Worm (Caenorhabditis elegans) whole organism, L1 larva: ENCODE results near the gene T20B3.1.

Experiments
- C16A3.4 ChIP-seq: fragments of 150-350 bp; optimal IDR thresholded peaks from 2 replicates; lab custom pipeline; 2014; ENCODE audit warnings: missing biosample characterization, missing genetic modification characterization
- C34B4.2 ChIP-seq: sonication (generic microtip); optimal IDR thresholded peaks from 2 replicates; lab custom pipeline; 2017; ENCODE audit warnings: mild to moderate bottlenecking, missing genetic modification characterization, missing compliant biosample characterization
- alr-1 ChIP-seq: fragments of 200-800 bp; sonication (Bioruptor generic); optimal IDR thresholded peaks from 2 replicates; lab custom pipeline; 2018; ENCODE audit warnings: borderline replicate concordance, mild to moderate bottlenecking, missing genetic modification characterization, missing compliant biosample characterization
- blmp-1 ChIP-seq: fragments of 150-350 bp; optimal IDR thresholded peaks from 2 replicates; lab custom pipeline; 2014; ENCODE audit warnings: missing biosample characterization, missing genetic modification characterization
- ceh-63 ChIP-seq: fragments of 200-800 bp; sonication (Bioruptor generic); optimal IDR thresholded peaks from 2 replicates; lab custom pipeline; 2018; ENCODE audit warnings: mild to moderate bottlenecking, missing genetic modification characterization, missing compliant biosample characterization
- ceh-8 ChIP-seq: fragments of 200-800 bp; sonication (Bioruptor generic); optimal IDR thresholded peaks from 2 replicates; lab custom pipeline; 2018; ENCODE audit warnings: mild to moderate bottlenecking, missing genetic modification characterization, moderate library complexity, missing compliant biosample characterization
- ceh-82 ChIP-seq, 3 experiments: fragments of 150-350 bp in 1 of 3; sonication (generic microtip) in 2 of 3; optimal IDR thresholded peaks; 2 replicates each; lab custom pipeline; 2014 to 2017; ENCODE audit warnings: missing biosample characterization in 3 of 3, missing genetic modification characterization in 3 of 3
- ceh-88 ChIP-seq: fragments of 200-800 bp; sonication (Bioruptor generic); IDR thresholded peaks from 2 replicates; pipeline ENCODE4 v1.3.6; 2022; ENCODE audit warnings: missing genetic modification characterization, missing compliant biosample characterization
- efl-1 ChIP-seq, 4 experiments: fragments of 150-350 bp; optimal IDR thresholded peaks in 3 of 4; peaks in 1 of 4; 1 replicate in 1 of 4; 2 replicates in 3 of 4; lab custom pipeline; 2014; ENCODE audit warnings: missing biosample characterization in 2 of 4, missing genetic modification characterization in 2 of 4, missing genetic modification reagents in 2 of 4
- egl-13 ChIP-seq: sonication (generic microtip); optimal IDR thresholded peaks from 2 replicates; lab custom pipeline; 2016; ENCODE audit warnings: missing genotype, missing genetic modification reagents, missing genetic modification characterization, missing compliant biosample characterization
- elt-2 ChIP-seq: sonication (generic microtip); optimal IDR thresholded peaks from 2 replicates; lab custom pipeline; 2016; ENCODE audit warnings: missing genetic modification characterization, mild to moderate bottlenecking, inconsistent platforms, missing compliant biosample characterization, missing genetic modification reagents
- elt-3 ChIP-seq, 6 experiments: fragments of 150-350 bp in 1 of 6; sonication (generic microtip); optimal IDR thresholded peaks; 2 replicates each; lab custom pipeline; 2017 to 2018; ENCODE audit warnings: missing biosample characterization in 6 of 6, missing genetic modification characterization in 6 of 6, inconsistent platforms in 1 of 6
- fkh-10 ChIP-seq: sonication (generic microtip); optimal IDR thresholded peaks from 2 replicates; lab custom pipeline; 2017; ENCODE audit warnings: missing biosample characterization, missing genetic modification reagents, missing genetic modification characterization
- fkh-8 ChIP-seq: sonication (generic microtip); optimal IDR thresholded peaks from 2 replicates; lab custom pipeline; 2016; ENCODE audit warnings: mild to moderate bottlenecking, missing genetic modification characterization, missing compliant biosample characterization
- hlh-4 ChIP-seq: sonication (generic microtip); optimal IDR thresholded peaks from 2 replicates; lab custom pipeline; 2016; ENCODE audit warnings: mild to moderate bottlenecking, missing genetic modification characterization, missing compliant biosample characterization
- hpl-2 ChIP-seq: fragments of 150-350 bp; optimal IDR thresholded peaks from 2 replicates; lab custom pipeline; 2014; ENCODE audit warnings: missing biosample characterization, missing genetic modification reagents, missing genetic modification characterization
- jun-1 ChIP-seq: fragments of 150-350 bp; optimal IDR thresholded peaks from 2 replicates; lab custom pipeline; 2014; ENCODE audit warnings: missing biosample characterization, missing genetic modification reagents, missing genetic modification characterization
- lin-13 ChIP-seq: fragments of 150-350 bp; optimal IDR thresholded peaks from 2 replicates; lab custom pipeline; 2014; ENCODE audit warnings: missing biosample characterization, missing genetic modification reagents, missing genetic modification characterization
- lin-14 ChIP-seq: fragments of 200-800 bp; sonication (Bioruptor generic); optimal IDR thresholded peaks from 2 replicates; lab custom pipeline; 2018; ENCODE audit warnings: mild to moderate bottlenecking, missing genetic modification characterization, moderate library complexity, missing compliant biosample characterization
- lin-35 ChIP-seq, 2 experiments: fragments of 150-350 bp; optimal IDR thresholded peaks; 2 replicates each; lab custom pipeline; 2014; ENCODE audit warnings: missing biosample characterization in 2 of 2, missing genetic modification characterization in 2 of 2, missing genetic modification reagents in 2 of 2
- lsy-2 ChIP-seq, 2 experiments: fragments of 150-350 bp; optimal IDR thresholded peaks; 2 replicates each; lab custom pipeline; 2014; ENCODE audit warnings: missing biosample characterization in 2 of 2, missing genetic modification characterization in 2 of 2
- mdl-1 ChIP-seq, 2 experiments: fragments of 150-350 bp; optimal IDR thresholded peaks; 2 replicates each; lab custom pipeline; 2014 to 2017; ENCODE audit warnings: missing biosample characterization in 2 of 2, missing genetic modification characterization in 2 of 2, inconsistent platforms in 1 of 2
- mef-2 ChIP-seq: fragments of 150-350 bp; optimal IDR thresholded peaks from 2 replicates; lab custom pipeline; 2014; ENCODE audit warnings: missing biosample characterization, missing genetic modification characterization
- nhr-11 ChIP-seq: fragments of 150-350 bp; optimal IDR thresholded peaks from 2 replicates; lab custom pipeline; 2014; ENCODE audit warnings: missing biosample characterization, missing genetic modification characterization
- nhr-12 ChIP-seq: sonication (generic microtip); optimal IDR thresholded peaks from 2 replicates; lab custom pipeline; 2017; ENCODE audit warnings: missing biosample characterization, missing genetic modification characterization
- nhr-28 ChIP-seq: fragments of 150-350 bp; optimal IDR thresholded peaks from 2 replicates; lab custom pipeline; 2014; ENCODE audit warnings: missing biosample characterization, missing genetic modification characterization
- nhr-47 ChIP-seq: sonication (generic microtip); optimal IDR thresholded peaks from 2 replicates; lab custom pipeline; 2016; ENCODE audit warnings: mild to moderate bottlenecking, missing genetic modification characterization, moderate library complexity, missing compliant biosample characterization
- nhr-71 ChIP-seq: sonication (generic microtip); optimal IDR thresholded peaks from 2 replicates; lab custom pipeline; 2016; ENCODE audit warnings: mild to moderate bottlenecking, missing genetic modification characterization, moderate library complexity, missing compliant biosample characterization
- nhr-84 ChIP-seq: sonication (generic microtip); optimal IDR thresholded peaks from 2 replicates; lab custom pipeline; 2017; ENCODE audit warnings: missing biosample characterization, missing genetic modification characterization
- nhr-85 ChIP-seq: sonication (generic microtip); peaks from one replicate; lab custom pipeline; 2016; ENCODE audit warnings: missing genetic modification characterization, inconsistent platforms, missing compliant biosample characterization
- pag-3 ChIP-seq: sonication (generic microtip); optimal IDR thresholded peaks from 2 replicates; lab custom pipeline; 2017; ENCODE audit warnings: missing genetic modification characterization, mild to moderate bottlenecking, missing compliant biosample characterization, antibody characterized with exemption, borderline replicate concordance; ENCODE audit not compliant: insufficient read depth
- pax-3 ChIP-seq: fragments of 200-800 bp; sonication (Bioruptor generic); optimal IDR thresholded peaks from 2 replicates; lab custom pipeline; 2018; ENCODE audit warnings: mild to moderate bottlenecking, missing genetic modification characterization, moderate library complexity, missing compliant biosample characterization
- pqm-1 ChIP-seq: sonication (generic microtip); optimal IDR thresholded peaks from 3 replicates; lab custom pipeline; 2017; ENCODE audit warnings: missing biosample characterization, missing genetic modification characterization
- skn-1 ChIP-seq: fragments of 150-350 bp; optimal IDR thresholded peaks from 2 replicates; lab custom pipeline; 2014; ENCODE audit warnings: missing biosample characterization, missing genetic modification characterization
- sox-4 ChIP-seq: sonication (generic microtip); optimal IDR thresholded peaks from 2 replicates; lab custom pipeline; 2016; ENCODE audit warnings: missing genetic modification characterization, missing compliant biosample characterization
- sptf-1 ChIP-seq: fragments of 150-350 bp; optimal IDR thresholded peaks from 2 replicates; lab custom pipeline; 2014; ENCODE audit warnings: missing biosample characterization, missing genetic modification characterization
- tbx-2 ChIP-seq: sonication (generic microtip); optimal IDR thresholded peaks from 2 replicates; lab custom pipeline; 2016; ENCODE audit warnings: missing genetic modification characterization, missing compliant biosample characterization

The T20B3.1 gene

ce11 chrV:16838435-16838834 lies 23.1 kb downstream of the T20B3.1 start:
- TF ChIP-seq efl-1 (optimal IDR thresholded peaks at IDR 0.05; lab: Kevin White, UChicago): no peak
- TF ChIP-seq efl-1 (GFP tag; optimal IDR thresholded peaks at IDR 0.05 in 1 of 2; lab: Kevin White, UChicago): no peak
- TF ChIP-seq nhr-71: no peak
- TF ChIP-seq hlh-4: no peak
- TF ChIP-seq lin-13 (GFP tag; lab: Kevin White, UChicago): no peak
- no peak for TF ChIP-seq nhr-11 (tag; lab: Kevin White, UChicago)
- no peak for TF ChIP-seq ceh-82 (tag; optimal IDR thresholded peaks at IDR 0.05; lab: Kevin White, UChicago)

DNA sequence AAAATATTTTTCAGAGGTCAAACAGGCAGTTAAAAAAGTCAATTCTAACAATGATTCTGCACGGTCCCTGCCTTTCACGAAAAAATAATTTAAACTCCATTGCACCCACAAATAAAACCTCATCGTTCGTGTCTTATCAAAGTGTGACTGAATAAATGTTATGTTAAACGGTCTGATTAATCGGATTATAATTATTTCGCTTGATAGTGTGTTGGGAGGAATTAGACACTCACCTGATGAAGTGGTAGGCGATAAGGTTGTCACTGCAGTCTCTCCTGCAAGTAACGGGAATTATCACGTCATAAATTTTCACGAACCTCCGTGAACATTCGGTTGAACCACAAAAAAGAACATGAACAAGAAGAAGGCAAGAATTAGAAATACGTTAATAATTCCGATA lies 24.9 kb downstream of the T20B3.1 start:
- TF ChIP-seq nhr-28 (tag; lab: Kevin White, UChicago) (no peak), tbx-2 (no peak), lin-35 (GFP tag; optimal IDR thresholded peaks at IDR 0.05; lab: Kevin White, UChicago) (peak in 1 of 2 experiments; percentile 14), elt-2 (tag; lab: Kevin White, UChicago) (peak; percentile 91), jun-1 (peak; percentile 8), hlh-4 (no peak), elt-3 (tag; optimal IDR thresholded peaks at IDR 0.05; lab: Kevin White, UChicago) (no peak), ceh-63 (no peak), sox-4 (tag; lab: Kevin White, UChicago) (no peak), nhr-47 (tag; lab: Kevin White, UChicago) (no peak), nhr-12 (tag; lab: Kevin White, UChicago) (no peak), C16A3.4 (no peak), ceh-82 (tag; optimal IDR thresholded peaks at IDR 0.05; lab: Kevin White, UChicago) (no peak), fkh-8 (tag; lab: Kevin White, UChicago) (no peak)

- TF ChIP-seq mef-2: no peak
- TF ChIP-seq hpl-2 (GFP tag; lab: Kevin White, UChicago): no peak
Observed at ce11 chrV:16840961-16841360, 25.6 kb downstream of the T20B3.1 start, which contains the start of gene clec-40. Gene clec-40 (minus strand): TSS chrV:16841061.

- TF ChIP-seq pax-3 (tag; lab: Kevin White, UChicago): no peak
- no peak for TF ChIP-seq nhr-84 (tag; lab: Kevin White, UChicago)
- TF ChIP-seq pag-3 (tag; lab: Kevin White, UChicago): no peak
- no peak for TF ChIP-seq blmp-1
- TF ChIP-seq nhr-12 (tag; lab: Kevin White, UChicago): no peak
- no peak for TF ChIP-seq nhr-85 (tag; lab: Kevin White, UChicago)
- TF ChIP-seq egl-13: no peak
- TF ChIP-seq fkh-10 (GFP tag; lab: Kevin White, UChicago): no peak
- no peak for TF ChIP-seq pqm-1 (tag; lab: Kevin White, UChicago)
- TF ChIP-seq ceh-8 (GFP tag; lab: Kevin White, UChicago): no peak
- no peak for TF ChIP-seq alr-1 (tag; lab: Kevin White, UChicago)
- no peak for TF ChIP-seq mdl-1 (tag; optimal IDR thresholded peaks at IDR 0.05; lab: Kevin White, UChicago)
- no peak for TF ChIP-seq hlh-4
- no peak for TF ChIP-seq ceh-88 (GFP tag; lab: Robert Waterston, UW)
- TF ChIP-seq lin-14 (GFP tag; lab: Kevin White, UChicago): no peak
- TF ChIP-seq lsy-2 (tag; optimal IDR thresholded peaks at IDR 0.05; lab: Kevin White, UChicago): no peak
- no peak for TF ChIP-seq skn-1
Observed at ce11 chrV:16842941-16843340, 27.6 kb downstream of the T20B3.1 start, which contains the start of gene clec-25. Gene clec-25 (plus strand): TSS chrV:16843241.

DNA sequence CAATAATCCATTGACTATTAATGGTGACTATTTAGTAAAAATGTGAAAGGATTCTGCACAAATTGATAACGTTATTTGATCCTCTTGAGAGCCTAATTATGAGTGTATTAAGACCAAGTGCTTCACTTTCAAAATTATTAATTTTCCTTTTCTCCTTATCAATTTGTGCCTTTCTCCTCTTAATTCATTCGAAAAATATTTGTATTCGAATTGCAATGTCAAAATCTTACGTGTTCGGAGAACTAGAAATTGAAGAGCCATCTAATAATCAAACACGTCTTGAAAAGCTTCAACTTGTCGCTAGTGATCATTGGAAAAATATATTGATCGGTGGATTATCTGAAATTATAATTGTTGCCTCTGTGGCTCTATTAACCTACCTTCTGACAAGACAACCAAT lies 33.1 kb downstream of the T20B3.1 start, which contains the start of the genes clec-36 and clec-26:
Gene clec-36, minus strand, starts transcription at position 101 of the 400 bp plus-strand sequence.
Gene clec-26, plus strand, starts transcription at position 114 of the 400 bp plus-strand sequence.
- no peak for TF ChIP-seq sptf-1 (tag; lab: Kevin White, UChicago)
- TF ChIP-seq C34B4.2 (tag; lab: Kevin White, UChicago): no peak
- TF ChIP-seq elt-2 (tag; lab: Kevin White, UChicago): peak; percentile 44
- no peak for TF ChIP-seq pax-3 (tag; lab: Kevin White, UChicago)
